Fruit fly (Drosophila melanogaster): ENCODE measurements around the gene CG14147.

Gene CG14147

dm6 chr3L:10927953-10928352 is 44.5 kb upstream of the CG14147 start (continued):
- TF ChIP-seq CG8319 (GFP tag; optimal IDR thresholded peaks at IDR 0.05) (peak; percentile 39), CG32006 (GFP tag; optimal IDR thresholded peaks at IDR 0.05) (peak; percentile 71), Hr4 (GFP tag; optimal IDR thresholded peaks at IDR 0.05) (peak; percentile 65), Sox15 (GFP tag; optimal IDR thresholded peaks at IDR 0.05) (no peak), dac (GFP tag; optimal IDR thresholded peaks at IDR 0.05) (peak; percentile 60), Gug (GFP tag; IDR thresholded peaks at IDR 0.05) (peak; percentile 48), Hr38 (GFP tag; optimal IDR thresholded peaks at IDR 0.05) (no peak), Eip75B (GFP tag; optimal IDR thresholded peaks at IDR 0.05) (peak; percentile 53), dsx (GFP tag; optimal IDR thresholded peaks at IDR 0.05; ENCODE audit: poor library complexity, severe bottlenecking) (peak; percentile 52), cyc (GFP tag; optimal IDR thresholded peaks at IDR 0.05) (no peak), acj6 (GFP tag; optimal IDR thresholded peaks at IDR 0.05) (peak; percentile 45), eg (GFP tag; IDR thresholded peaks at IDR 0.05) (peak; percentile 61; the same call in 2 of the 3 replicates), CG10631 (GFP tag; optimal IDR thresholded peaks at IDR 0.05) (peak; percentile 60), Hr39 (GFP tag; optimal IDR thresholded peaks at IDR 0.05) (no peak), CG4318 (GFP tag; optimal IDR thresholded peaks at IDR 0.05) (peak; percentile 51), CG9139 (GFP tag; optimal IDR thresholded peaks at IDR 0.05) (peak; percentile 38), Lpt (GFP tag; optimal IDR thresholded peaks at IDR 0.05) (peak; percentile 55), fd85E (GFP tag; optimal IDR thresholded peaks at IDR 0.05) (no peak), Sox102F (GFP tag; optimal IDR thresholded peaks at IDR 0.05) (no peak), achi (GFP tag; optimal IDR thresholded peaks at IDR 0.05) (peak; percentile 69), CG1621 (tag; optimal IDR thresholded peaks at IDR 0.05) (peak; percentile 30), CG8632 (GFP tag; optimal IDR thresholded peaks at IDR 0.05) (peak; percentile 62), OdsH (GFP tag; optimal IDR thresholded peaks at IDR 0.05) (peak; percentile 41), Sox14 (GFP tag; optimal IDR thresholded peaks at IDR 0.05) (peak; percentile 33), topi (GFP tag; optimal IDR thresholded peaks at IDR 0.05) (peak; percentile 39), CG11902 (GFP tag; optimal IDR thresholded peaks at IDR 0.05) (peak; percentile 19), salr (GFP tag; optimal IDR thresholded peaks at IDR 0.05) (peak in 1 of 2 experiments; percentile 13), CG6854 (GFP tag; optimal IDR thresholded peaks at IDR 0.05) (no peak), CG11762 (GFP tag; optimal IDR thresholded peaks at IDR 0.05; ENCODE audit: insufficient read depth) (peak; percentile 52), CG6276 (GFP tag; optimal IDR thresholded peaks at IDR 0.05) (peak; percentile 48), Met (GFP tag; optimal IDR thresholded peaks at IDR 0.05) (peak; percentile 35), vri (GFP tag; optimal IDR thresholded peaks at IDR 0.05) (no peak), svp (GFP tag) (peak; percentile 65), lz (GFP tag; optimal IDR thresholded peaks at IDR 0.05) (peak; percentile 33), CG31627 (GFP tag; optimal IDR thresholded peaks at IDR 0.05) (peak; percentile 14)

- peak; percentile 41 for TF ChIP-seq CG6792 (GFP tag; optimal IDR thresholded peaks at IDR 0.05)
- TF ChIP-seq CG6163 (GFP tag; IDR thresholded peaks at IDR 0.05): peak; percentile 87
- TF ChIP-seq CG6276 (GFP tag; optimal IDR thresholded peaks at IDR 0.05): no peak
- peak; percentile 90 for TF ChIP-seq CG11762 (GFP tag; optimal IDR thresholded peaks at IDR 0.05; ENCODE audit: insufficient read depth)
- peak; percentile 90 for TF ChIP-seq CG3032 (tag; optimal IDR thresholded peaks at IDR 0.05)
- no peak for TF ChIP-seq Blimp-1 (GFP tag; optimal IDR thresholded peaks at IDR 0.05)
- peak; percentile 55 for TF ChIP-seq CG10631 (GFP tag; optimal IDR thresholded peaks at IDR 0.05)
- TF ChIP-seq CG34406 (GFP tag; optimal IDR thresholded peaks at IDR 0.05): no peak
- peak; percentile 89 for TF ChIP-seq Ets96B (tag; optimal IDR thresholded peaks at IDR 0.05)
- no peak for TF ChIP-seq Sox14 (GFP tag; optimal IDR thresholded peaks at IDR 0.05)
- peak; percentile 80 for TF ChIP-seq CG11902 (GFP tag; optimal IDR thresholded peaks at IDR 0.05)
- peak; percentile 46 for TF ChIP-seq CG4318 (GFP tag; optimal IDR thresholded peaks at IDR 0.05)
- TF ChIP-seq CG6808 (GFP tag; optimal IDR thresholded peaks at IDR 0.05): no peak
- TF ChIP-seq CG6854 (GFP tag; optimal IDR thresholded peaks at IDR 0.05): peak; percentile 75
- peak; percentile 86 for TF ChIP-seq Eip75B (GFP tag; optimal IDR thresholded peaks at IDR 0.05)
- peak; percentile 78 for TF ChIP-seq Gug (GFP tag; IDR thresholded peaks at IDR 0.05)
- TF ChIP-seq Hr38 (GFP tag; optimal IDR thresholded peaks at IDR 0.05): no peak
- peak; percentile 88 for TF ChIP-seq Eip78C (GFP tag)
- no peak for TF ChIP-seq vri (GFP tag; optimal IDR thresholded peaks at IDR 0.05)
- peak; percentile 78 for TF ChIP-seq svp (GFP tag)
- peak; percentile 43 for TF ChIP-seq achi (GFP tag; optimal IDR thresholded peaks at IDR 0.05)
- peak; percentile 47 for TF ChIP-seq pdm3 (GFP tag; optimal IDR thresholded peaks at IDR 0.05)
- TF ChIP-seq OdsH (GFP tag; optimal IDR thresholded peaks at IDR 0.05): peak; percentile 36
- TF ChIP-seq acj6 (GFP tag; optimal IDR thresholded peaks at IDR 0.05): peak; percentile 36
- peak; percentile 35 for TF ChIP-seq Smox (GFP tag; optimal IDR thresholded peaks at IDR 0.05)
- TF ChIP-seq fd85E (GFP tag; optimal IDR thresholded peaks at IDR 0.05): peak; percentile 62
- no peak for TF ChIP-seq fkh (GFP tag; optimal IDR thresholded peaks at IDR 0.05)
- TF ChIP-seq fd59A (GFP tag; optimal IDR thresholded peaks at IDR 0.05): peak; percentile 55
- TF ChIP-seq Lpt (GFP tag; optimal IDR thresholded peaks at IDR 0.05): peak; percentile 91
- TF ChIP-seq Hr4 (GFP tag; optimal IDR thresholded peaks at IDR 0.05): peak; percentile 53
- 0 out of 2 replicates have a peak, but pooled peaks have one; percentile 12 for TF ChIP-seq CG11294 (GFP tag; IDR thresholded peaks at IDR 0.05)
- TF ChIP-seq CG8319 (GFP tag; optimal IDR thresholded peaks at IDR 0.05): peak; percentile 87
- TF ChIP-seq Sox15 (GFP tag; optimal IDR thresholded peaks at IDR 0.05): peak; percentile 23
These were observed 43.6 kb upstream of the CG14147 start for dm6 chr3L:10928801-10929200.

Measured in whole organism, prepupa.